Fruit fly (Drosophila melanogaster): ENCODE results near the gene Edc3.
A peak's percentile ranks its signal among the peaks of the same experiment; 100 is the strongest.

The Edc3 gene

dm6 chr3L:17513893-17514616, 15.6 kb downstream of the Edc3 start, which contains the start of the genes U4-U6-60K and CG7564 (continued):
- TF ChIP-seq lbe (GFP tag; optimal IDR thresholded peaks at IDR 0.05) (peak; percentile 60), CG17912 (GFP tag; optimal IDR thresholded peaks at IDR 0.05) (peak; percentile 52), Bgb (GFP tag; IDR thresholded peaks at IDR 0.05; ENCODE audit: partially characterized antibody) (peak; percentile 97), HLH3B (GFP tag; IDR thresholded peaks at IDR 0.05) (peak; percentile 13; the same call in 1 of the 2 replicates), unpg (GFP tag; optimal IDR thresholded peaks at IDR 0.05) (peak; percentile 21), Hand (GFP tag; optimal IDR thresholded peaks at IDR 0.05) (no peak), CG30020 (tag; optimal IDR thresholded peaks at IDR 0.05) (peak; percentile 63), CG15479 (GFP tag; optimal IDR thresholded peaks at IDR 0.05) (no peak), NFAT (GFP tag; IDR thresholded peaks at IDR 0.05) (peak; percentile 76), CG10431 (GFP tag; optimal IDR thresholded peaks at IDR 0.05) (no peak), CG7928 (GFP tag; optimal IDR thresholded peaks at IDR 0.05) (peak; percentile 45), CG14014 (GFP tag; IDR thresholded peaks at IDR 0.05) (no peak; the same call in 1 of the 2 replicates), CG2875 (GFP tag; optimal IDR thresholded peaks at IDR 0.05) (no peak), CG11247 (GFP tag; IDR thresholded peaks at IDR 0.05) (0 out of 2 replicates have a peak, but pooled peaks have one; percentile 43), Fer1 (GFP tag; optimal IDR thresholded peaks at IDR 0.05) (no peak), otp (GFP tag; IDR thresholded peaks at IDR 0.05) (no peak), tgo (GFP tag; IDR thresholded peaks at IDR 0.05) (peak; percentile 43), Sin3A (optimal IDR thresholded peaks at IDR 0.05) (peak; percentile 90), CG34224 (GFP tag; IDR thresholded peaks at IDR 0.05; ENCODE audit: partially characterized antibody) (peak; percentile 80), Gug (GFP tag; IDR thresholded peaks at IDR 0.05) (peak; percentile 80; the same call in 3 of the 4 replicates), ftz-f1 (GFP tag; optimal IDR thresholded peaks at IDR 0.05) (no peak), CG17829 (tag; optimal IDR thresholded peaks at IDR 0.05) (peak; percentile 53), Drgx (GFP tag; IDR thresholded peaks at IDR 0.05) (no peak), Mes4 (GFP tag; optimal IDR thresholded peaks at IDR 0.05) (no peak), CG6175 (GFP tag; IDR thresholded peaks at IDR 0.05) (no peak), CG14667 (GFP tag; IDR thresholded peaks at IDR 0.05) (0 out of 2 replicates have a peak, but pooled peaks have one; percentile 30), CG2712 (tag; optimal IDR thresholded peaks at IDR 0.05) (peak; percentile 56), Dref (GFP tag; IDR thresholded peaks at IDR 0.05) (peak; percentile 38; the same call in 1 of the 2 replicates), knrl (GFP tag; IDR thresholded peaks at IDR 0.05; ENCODE audit: partially characterized antibody) (peak; percentile 99), bigmax (GFP tag; optimal IDR thresholded peaks at IDR 0.05) (no peak), Ets97D (GFP tag; optimal IDR thresholded peaks at IDR 0.05) (peak; percentile 45), CG17385 (GFP tag; optimal IDR thresholded peaks at IDR 0.05) (peak; percentile 42), CG13123 (GFP tag; optimal IDR thresholded peaks at IDR 0.05) (peak; percentile 15), CG17612 (GFP tag; IDR thresholded peaks at IDR 0.05) (no peak), nau (GFP tag; optimal IDR thresholded peaks at IDR 0.05) (no peak), btn (GFP tag; optimal IDR thresholded peaks at IDR 0.05) (no peak), CG32772 (GFP tag; IDR thresholded peaks at IDR 0.05) (no peak), CG33557 (GFP tag; optimal IDR thresholded peaks at IDR 0.05) (peak; percentile 56), Adf1 (GFP tag; IDR thresholded peaks at IDR 0.05) (no peak), az2 (GFP tag; optimal IDR thresholded peaks at IDR 0.05) (peak; percentile 43), ssp (GFP tag; IDR thresholded peaks at IDR 0.05) (peak; percentile 54), lmd (GFP tag; IDR thresholded peaks at IDR 0.05) (peak; percentile 62; the same call in 1 of the 2 replicates), Atf3 (GFP tag; optimal IDR thresholded peaks at IDR 0.05) (peak; percentile 38), jing (GFP tag; optimal IDR thresholded peaks at IDR 0.05) (no peak), CG6854 (GFP tag; optimal IDR thresholded peaks at IDR 0.05) (peak; percentile 23), pan (optimal IDR thresholded peaks at IDR 0.05) (no peak), pan (GFP tag; optimal IDR thresholded peaks at IDR 0.05 in 1 of 2, IDR thresholded peaks at IDR 0.05 in 1 of 2) (no peak), gem (tag; optimal IDR thresholded peaks at IDR 0.05) (no peak), corto (GFP tag; optimal IDR thresholded peaks at IDR 0.05) (peak; percentile 47), CG5180 (GFP tag; optimal IDR thresholded peaks at IDR 0.05) (no peak)
